Worm (Caenorhabditis elegans) whole organism, late embryonic: Measurements from ENCODE around the gene col-131.

Source experiments
- C08G9.2 ChIP-seq: sonication (generic microtip); optimal IDR thresholded peaks from 2 replicates; lab custom pipeline; 2016; ENCODE audit warnings: mild to moderate bottlenecking, missing genetic modification characterization, moderate library complexity, missing compliant biosample characterization
- C38D4.7 ChIP-seq: fragments of 200-800 bp; sonication (Bioruptor generic); optimal IDR thresholded peaks from 2 replicates; lab custom pipeline; 2018; ENCODE audit warnings: mild to moderate bottlenecking, missing genetic modification characterization, moderate library complexity, missing compliant biosample characterization
- K02D7.2 ChIP-seq: sonication (generic microtip); optimal IDR thresholded peaks from 2 replicates; lab custom pipeline; 2017; ENCODE audit warnings: mild to moderate bottlenecking, missing genetic modification characterization, missing compliant biosample characterization
- K09A11.1 ChIP-seq: sonication (generic microtip); optimal IDR thresholded peaks from 2 replicates; lab custom pipeline; 2017; ENCODE audit warnings: antibody characterized with exemption, mild to moderate bottlenecking, missing genetic modification characterization, missing compliant biosample characterization; ENCODE audit not compliant: insufficient read depth
- T23F11.4 ChIP-seq: fragments of 200-800 bp; sonication (Bioruptor generic); optimal IDR thresholded peaks from 2 replicates; lab custom pipeline; 2018; ENCODE audit warnings: mild to moderate bottlenecking, missing genetic modification characterization, missing compliant biosample characterization
- Y22D7AL.16 ChIP-seq: sonication (generic microtip); optimal IDR thresholded peaks from 2 replicates; lab custom pipeline; 2016; ENCODE audit warnings: missing genetic modification characterization, missing compliant biosample characterization
- ahr-1 ChIP-seq: sonication (generic microtip); optimal IDR thresholded peaks from 2 replicates; lab custom pipeline; 2016; ENCODE audit warnings: missing genetic modification characterization, missing compliant biosample characterization
- ama-1 ChIP-seq: fragments of 150-350 bp; optimal IDR thresholded peaks from 2 replicates; lab custom pipeline; 2014
- ceh-14 ChIP-seq: sonication (generic microtip); optimal IDR thresholded peaks from 2 replicates; lab custom pipeline; 2016; ENCODE audit warnings: missing genotype, missing genetic modification characterization, missing compliant biosample characterization
- ceh-2 ChIP-seq: sonication (generic microtip); optimal IDR thresholded peaks from 2 replicates; lab custom pipeline; 2016; ENCODE audit warnings: missing genotype, missing genetic modification characterization, missing compliant biosample characterization
- ceh-22 ChIP-seq: sonication (generic microtip); optimal IDR thresholded peaks from 2 replicates; lab custom pipeline; 2017; ENCODE audit warnings: missing biosample characterization, missing genetic modification characterization
- ceh-30 ChIP-seq: fragments of 150-350 bp; optimal IDR thresholded peaks from 2 replicates; lab custom pipeline; 2014; ENCODE audit warnings: missing biosample characterization, missing genetic modification characterization
- ceh-31 ChIP-seq: sonication (generic microtip); optimal IDR thresholded peaks from 2 replicates; lab custom pipeline; 2016; ENCODE audit warnings: missing genetic modification characterization, missing compliant biosample characterization
- ceh-34 ChIP-seq: sonication (generic microtip); optimal IDR thresholded peaks from 2 replicates; lab custom pipeline; 2016; ENCODE audit warnings: mild to moderate bottlenecking, missing genetic modification characterization, missing compliant biosample characterization
- ceh-48 ChIP-seq: sonication (generic microtip); optimal IDR thresholded peaks from 2 replicates; lab custom pipeline; 2016; ENCODE audit warnings: missing genetic modification characterization, inconsistent platforms, missing compliant biosample characterization
- ceh-9 ChIP-seq: sonication (generic microtip); optimal IDR thresholded peaks from 2 replicates; lab custom pipeline; 2016; ENCODE audit warnings: mild to moderate bottlenecking, missing genetic modification characterization, inconsistent platforms, missing compliant biosample characterization
- elt-2 ChIP-seq: sonication (generic microtip); optimal IDR thresholded peaks from 2 replicates; lab custom pipeline; 2016; ENCODE audit warnings: missing genetic modification reagents, missing genetic modification characterization, missing compliant biosample characterization
- ets-4 ChIP-seq: sonication (generic microtip); optimal IDR thresholded peaks from 2 replicates; lab custom pipeline; 2016; ENCODE audit warnings: missing genetic modification characterization, missing compliant biosample characterization
- eyg-1 ChIP-seq: sonication (generic microtip); optimal IDR thresholded peaks from 2 replicates; lab custom pipeline; 2016; ENCODE audit warnings: missing genotype, missing genetic modification characterization, missing compliant biosample characterization
- fax-1 ChIP-seq: sonication (generic microtip); optimal IDR thresholded peaks from 2 replicates; lab custom pipeline; 2016; ENCODE audit warnings: missing genotype, missing genetic modification characterization, missing compliant biosample characterization
- fkh-10 ChIP-seq: fragments of 150-350 bp; optimal IDR thresholded peaks from 2 replicates; lab custom pipeline; 2014; ENCODE audit warnings: missing biosample characterization, missing genetic modification reagents, missing genetic modification characterization
- gmeb-2 ChIP-seq: sonication (generic microtip); optimal IDR thresholded peaks from 2 replicates; lab custom pipeline; 2016; ENCODE audit warnings: missing genetic modification characterization, inconsistent platforms, missing compliant biosample characterization
- hlh-13 ChIP-seq: fragments of 200-800 bp; sonication (Bioruptor generic); optimal IDR thresholded peaks from 2 replicates; lab custom pipeline; 2018; ENCODE audit warnings: mild to moderate bottlenecking, missing genetic modification characterization, missing compliant biosample characterization
- hlh-15 ChIP-seq: sonication (generic microtip); optimal IDR thresholded peaks from 2 replicates; lab custom pipeline; 2016; ENCODE audit warnings: missing genetic modification characterization, missing compliant biosample characterization
- hlh-30 ChIP-seq: sonication (generic microtip); optimal IDR thresholded peaks from 2 replicates; lab custom pipeline; 2017; ENCODE audit warnings: antibody characterized with exemption, missing genetic modification characterization, missing compliant biosample characterization; ENCODE audit not compliant: insufficient read depth
- hlh-6 ChIP-seq: sonication (generic microtip); optimal IDR thresholded peaks from 2 replicates; lab custom pipeline; 2016; ENCODE audit warnings: missing genotype, missing genetic modification characterization, missing compliant biosample characterization
- madf-2 ChIP-seq: sonication (generic microtip); optimal IDR thresholded peaks from 2 replicates; lab custom pipeline; 2017; ENCODE audit warnings: missing genetic modification characterization, missing compliant biosample characterization
- mec-3 ChIP-seq: sonication (generic microtip); optimal IDR thresholded peaks from 2 replicates; lab custom pipeline; 2016; ENCODE audit warnings: borderline replicate concordance, missing genetic modification characterization, missing compliant biosample characterization
- nfya-1 ChIP-seq: sonication (generic microtip); optimal IDR thresholded peaks from 2 replicates; lab custom pipeline; 2017; ENCODE audit warnings: missing genetic modification characterization, mild to moderate bottlenecking, missing compliant biosample characterization, antibody characterized with exemption, moderate library complexity
- nhr-232 ChIP-seq: sonication (generic microtip); optimal IDR thresholded peaks from 2 replicates; lab custom pipeline; 2016; ENCODE audit warnings: missing genetic modification characterization, missing compliant biosample characterization
- pag-3 ChIP-seq: sonication (generic microtip); optimal IDR thresholded peaks from 2 replicates; lab custom pipeline; 2016; ENCODE audit warnings: missing compliant biosample characterization, missing genetic modification characterization, borderline replicate concordance
- pat-9 ChIP-seq: fragments of 200-800 bp; sonication (Bioruptor generic); optimal IDR thresholded peaks from 2 replicates; lab custom pipeline; 2018; ENCODE audit warnings: mild to moderate bottlenecking, missing genetic modification characterization, moderate library complexity, missing compliant biosample characterization
- pax-1 ChIP-seq: fragments of 150-350 bp; optimal IDR thresholded peaks from 2 replicates; lab custom pipeline; 2014; ENCODE audit warnings: missing biosample characterization, missing genetic modification characterization
- pha-2 ChIP-seq: sonication (generic microtip); optimal IDR thresholded peaks from 2 replicates; lab custom pipeline; 2017; ENCODE audit warnings: mild to moderate bottlenecking, missing genetic modification characterization, missing compliant biosample characterization
- pha-4 ChIP-seq: fragments of 150-350 bp; optimal IDR thresholded peaks from 2 replicates; lab custom pipeline; 2018; ENCODE audit warnings: missing biosample characterization, missing genetic modification reagents, missing genetic modification characterization
- pqm-1 ChIP-seq: sonication (generic microtip); optimal IDR thresholded peaks from 2 replicates; lab custom pipeline; 2016; ENCODE audit warnings: missing genetic modification characterization, missing compliant biosample characterization
- rnt-1 ChIP-seq: sonication (generic microtip); optimal IDR thresholded peaks from 2 replicates; lab custom pipeline; 2016; ENCODE audit warnings: missing genetic modification characterization, missing compliant biosample characterization
- sdc-2 ChIP-seq: sonication (generic microtip); optimal IDR thresholded peaks from 2 replicates; lab custom pipeline; 2016; ENCODE audit warnings: missing genotype, missing genetic modification characterization, missing compliant biosample characterization
- sox-2 ChIP-seq: fragments of 200-800 bp; sonication (Bioruptor generic); IDR thresholded peaks from 2 replicates; pipeline ENCODE4 v1.3.6; 2022; ENCODE audit warnings: missing genetic modification reagents, missing genetic modification characterization, missing compliant biosample characterization
- syd-9 ChIP-seq: sonication (generic microtip); optimal IDR thresholded peaks from 2 replicates; lab custom pipeline; 2016; ENCODE audit warnings: mild to moderate bottlenecking, missing genetic modification characterization, moderate library complexity, missing compliant biosample characterization
- tbx-2 ChIP-seq: sonication (generic microtip); optimal IDR thresholded peaks from 2 replicates; lab custom pipeline; 2016; ENCODE audit warnings: missing genetic modification characterization, missing compliant biosample characterization
- tbx-7 ChIP-seq: sonication (generic microtip); optimal IDR thresholded peaks from 2 replicates; lab custom pipeline; 2016; ENCODE audit warnings: missing genotype, missing genetic modification characterization, missing compliant biosample characterization
- ttx-3 ChIP-seq: sonication (generic microtip); optimal IDR thresholded peaks from 2 replicates; lab custom pipeline; 2016; ENCODE audit warnings: missing genetic modification reagents, missing genetic modification characterization, missing compliant biosample characterization
- unc-42 ChIP-seq: sonication (generic microtip); optimal IDR thresholded peaks from 2 replicates; lab custom pipeline; 2016; ENCODE audit warnings: missing genotype, missing genetic modification characterization, missing compliant biosample characterization
- unc-86 ChIP-seq: sonication (generic microtip); optimal IDR thresholded peaks from 2 replicates; lab custom pipeline; 2016; ENCODE audit warnings: missing genetic modification characterization, missing compliant biosample characterization
- zip-5 ChIP-seq: sonication (generic microtip); optimal IDR thresholded peaks from 2 replicates; lab custom pipeline; 2016; ENCODE audit warnings: missing genetic modification characterization, missing compliant biosample characterization

col-131 gene

DNA sequence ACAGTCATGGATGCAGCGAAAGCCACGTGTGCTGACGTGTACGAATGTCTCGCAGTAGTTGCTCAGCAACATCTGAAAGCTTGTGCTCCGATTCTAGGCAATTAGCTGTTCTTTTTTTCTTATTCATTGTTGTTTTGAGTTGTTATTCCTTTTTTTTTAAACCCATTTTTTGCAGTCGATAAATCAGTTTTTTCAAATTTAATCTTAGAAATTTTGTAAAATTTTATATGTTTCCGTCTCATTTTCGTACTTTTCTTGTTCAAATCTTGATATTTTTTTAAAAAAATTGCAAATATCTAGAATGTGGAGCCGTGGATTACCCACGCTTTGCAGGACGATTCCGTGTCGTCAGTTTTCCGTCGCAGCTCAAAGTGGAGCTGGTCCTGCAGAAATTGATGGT lies 33.3 kb upstream of the col-131 start, which contains the start of gene fask-1:
Gene fask-1, plus strand, starts transcription at position 301 of the 400 bp plus-strand sequence.
- no peak for TF ChIP-seq eyg-1 (tag; lab: Kevin White, UChicago)
- TF ChIP-seq nfya-1: no peak
- TF ChIP-seq pha-4: no peak
- TF ChIP-seq ama-1 (lab: Kevin White, UChicago): no peak
- no peak for TF ChIP-seq ceh-2 (tag; lab: Kevin White, UChicago)
- TF ChIP-seq hlh-15 (tag; lab: Kevin White, UChicago): no peak
- no peak for TF ChIP-seq sox-2 (GFP tag; lab: Robert Waterston, UW)
- TF ChIP-seq pat-9: no peak
- TF ChIP-seq syd-9: no peak
- no peak for TF ChIP-seq unc-86 (tag; lab: Kevin White, UChicago)
- no peak for TF ChIP-seq K09A11.1
- no peak for TF ChIP-seq sdc-2 (tag; lab: Kevin White, UChicago)

DNA sequence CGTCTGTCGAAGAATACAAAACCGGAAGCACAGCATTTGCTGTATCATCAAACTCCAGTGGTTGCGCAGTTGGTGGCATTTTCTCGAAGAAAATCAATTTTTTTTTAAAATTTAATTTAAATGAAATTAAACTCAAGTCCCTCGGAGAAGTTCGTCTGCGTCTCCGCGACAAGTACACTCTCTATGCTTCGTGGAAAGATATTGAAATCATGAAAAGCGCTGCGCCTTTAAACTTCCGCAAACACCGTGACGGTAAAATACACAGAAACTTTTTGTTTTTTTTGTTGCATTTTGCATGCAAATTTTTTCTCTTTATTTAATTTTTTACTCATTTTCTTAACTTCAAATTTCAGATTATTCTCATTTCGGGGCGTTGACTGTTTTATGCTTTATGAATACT lies 31.6 kb upstream of the col-131 start, which contains the start of the genes dli-1, tin-9.2 and exos-4.1:
Gene dli-1, minus strand, starts transcription at position 141 of the 400 bp plus-strand sequence.
Gene tin-9.2, plus strand, starts transcription at position 344 of the 400 bp plus-strand sequence.
Gene exos-4.1, plus strand, starts transcription at position 348 of the 400 bp plus-strand sequence.
- TF ChIP-seq pag-3 (no peak), fkh-10 (no peak), sdc-2 (tag; lab: Kevin White, UChicago) (no peak), T23F11.4 (GFP tag; lab: Kevin White, UChicago) (no peak), ceh-34 (tag; lab: Kevin White, UChicago) (peak; percentile 9), fax-1 (peak; percentile 0), pqm-1 (tag; lab: Kevin White, UChicago) (no peak), elt-2 (tag; lab: Kevin White, UChicago) (no peak), ceh-31 (peak; percentile 21), C38D4.7 (no peak), zip-5 (tag; lab: Kevin White, UChicago) (no peak), K02D7.2 (tag; lab: Kevin White, UChicago) (no peak), ceh-9 (tag; lab: Kevin White, UChicago) (no peak), unc-42 (tag; lab: Kevin White, UChicago) (peak; percentile 95), nhr-232 (no peak), tbx-2 (tag; lab: Kevin White, UChicago) (peak; percentile 35), nfya-1 (peak; percentile 47), Y22D7AL.16 (tag; lab: Kevin White, UChicago) (no peak), rnt-1 (tag; lab: Kevin White, UChicago) (peak; percentile 2), ceh-14 (tag; lab: Kevin White, UChicago) (peak; percentile 57)

DNA sequence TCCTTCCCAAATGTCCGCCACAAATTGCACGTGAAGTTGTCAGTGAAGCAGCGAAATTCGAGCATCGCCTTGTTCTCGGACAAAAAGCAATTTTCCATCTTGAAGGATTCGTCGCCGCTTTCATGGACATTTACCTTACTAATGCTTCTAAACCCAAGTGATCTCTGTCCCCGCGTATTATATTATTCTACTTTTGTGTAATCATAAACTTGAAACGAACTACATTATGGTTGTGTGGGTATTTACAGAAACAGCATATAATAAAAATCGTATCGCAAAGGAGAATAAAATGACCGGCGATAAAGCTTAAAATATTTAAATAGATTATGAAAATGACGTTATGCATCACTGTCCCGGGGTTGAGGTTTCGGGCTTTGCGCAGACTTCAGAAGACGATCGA lies 29.7 kb upstream of the col-131 start:
- TF ChIP-seq pha-4: no peak
- TF ChIP-seq Y22D7AL.16 (tag; lab: Kevin White, UChicago): no peak
- no peak for TF ChIP-seq hlh-6 (tag; lab: Kevin White, UChicago)
- no peak for TF ChIP-seq C08G9.2 (tag; lab: Kevin White, UChicago)
- TF ChIP-seq ceh-48: no peak
- no peak for TF ChIP-seq ceh-30 (tag; lab: Kevin White, UChicago)
- TF ChIP-seq ceh-2 (tag; lab: Kevin White, UChicago): no peak
- no peak for TF ChIP-seq madf-2 (tag; lab: Kevin White, UChicago)
- TF ChIP-seq hlh-13 (GFP tag; lab: Kevin White, UChicago): no peak

- TF ChIP-seq zip-5 (tag; lab: Kevin White, UChicago) (no peak), pqm-1 (tag; lab: Kevin White, UChicago) (no peak), nfya-1 (no peak), gmeb-2 (tag; lab: Kevin White, UChicago) (no peak), ahr-1 (tag; lab: Kevin White, UChicago) (no peak), rnt-1 (tag; lab: Kevin White, UChicago) (no peak), ets-4 (no peak), ceh-14 (tag; lab: Kevin White, UChicago) (no peak), pha-2 (tag; lab: Kevin White, UChicago) (no peak), T23F11.4 (GFP tag; lab: Kevin White, UChicago) (no peak), tbx-7 (tag; lab: Kevin White, UChicago) (no peak), hlh-30 (no peak), mec-3 (tag; lab: Kevin White, UChicago) (no peak), K09A11.1 (no peak), pax-1 (tag; lab: Kevin White, UChicago) (no peak), hlh-13 (GFP tag; lab: Kevin White, UChicago) (no peak), sdc-2 (tag; lab: Kevin White, UChicago) (no peak), ttx-3 (no peak), ceh-22 (no peak), ceh-48 (no peak)
Observed at ce11 chrIV:13095462-13095861, 28.4 kb upstream of the col-131 start, which contains the start of gene rfc-3. rfc-3 (plus strand) TSS chrIV:13095762.
